Fruit fly (Drosophila melanogaster): ENCODE measurements around the gene Coq2.

DNA sequence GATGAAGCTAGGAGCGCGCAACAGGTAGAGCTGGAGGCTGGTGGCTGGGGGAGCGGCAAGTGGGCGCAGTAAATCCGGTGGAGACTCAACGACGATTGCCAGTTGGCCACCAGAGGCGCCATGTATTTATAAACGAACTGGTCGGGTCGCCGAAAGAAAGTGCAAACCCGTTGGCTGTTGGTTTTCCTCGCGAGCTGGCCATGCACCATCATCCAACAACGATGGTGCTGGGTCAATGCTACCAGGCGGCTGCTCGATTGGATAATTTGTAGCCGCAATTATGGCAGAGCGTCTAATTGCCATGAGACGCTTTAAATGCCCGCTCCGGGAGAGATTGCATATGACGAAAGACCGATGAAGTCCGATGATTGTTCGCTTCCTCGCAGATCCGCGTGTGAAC lies 5.7 kb downstream of the Coq2 start, which contains the start of gene CG11693:
- TF ChIP-seq tj (GFP tag; optimal IDR thresholded peaks at IDR 0.05) (no peak), Clk (GFP tag; optimal IDR thresholded peaks at IDR 0.05) (no peak), cnc (optimal IDR thresholded peaks at IDR 0.05) (no peak), ovo (GFP tag; optimal IDR thresholded peaks at IDR 0.05) (no peak), Mnt (GFP tag; optimal IDR thresholded peaks at IDR 0.05) (no peak), CG1620 (GFP tag; optimal IDR thresholded peaks at IDR 0.05) (no peak), CG12768 (GFP tag; optimal IDR thresholded peaks at IDR 0.05) (no peak), kay (GFP tag; ENCODE audit: borderline replicate concordance) (no peak)

All from whole organism, adult.